Worm (Caenorhabditis elegans) whole organism, early embryonic: ENCODE data around the gene ZK930.2.

Experiments used
- B0310.2 ChIP-seq: sonication (generic microtip); optimal IDR thresholded peaks from 2 replicates; lab custom pipeline; 2016; ENCODE audit warnings: mild to moderate bottlenecking, missing genetic modification characterization, missing compliant biosample characterization
- F13C5.2 ChIP-seq: sonication (generic microtip); optimal IDR thresholded peaks from 2 replicates; lab custom pipeline; 2017; ENCODE audit warnings: mild to moderate bottlenecking, missing genetic modification characterization, inconsistent platforms, missing compliant biosample characterization
- aly-1 ChIP-seq: sonication (generic microtip); optimal IDR thresholded peaks from 2 replicates; lab custom pipeline; 2016; ENCODE audit warnings: missing genetic modification characterization, missing compliant biosample characterization
- ama-1 ChIP-seq: fragments of 150-350 bp; optimal IDR thresholded peaks from 2 replicates; lab custom pipeline; 2014
- ceh-13 ChIP-seq: fragments of 200-800 bp; sonication (Bioruptor generic); optimal IDR thresholded peaks from 2 replicates; lab custom pipeline; 2018; ENCODE audit warnings: mild to moderate bottlenecking, missing genetic modification characterization, missing compliant biosample characterization
- ceh-36 ChIP-seq: sonication (generic microtip); optimal IDR thresholded peaks from 2 replicates; lab custom pipeline; 2016; ENCODE audit warnings: missing genetic modification characterization, inconsistent platforms, missing compliant biosample characterization
- ets-7 ChIP-seq: sonication (generic microtip); optimal IDR thresholded peaks from 2 replicates; lab custom pipeline; 2016; ENCODE audit warnings: missing genotype, missing genetic modification characterization, missing compliant biosample characterization
- flt-1 ChIP-seq: fragments of 200-800 bp; sonication (Bioruptor generic); IDR thresholded peaks from 2 replicates; pipeline ENCODE4 v1.3.6; 2022; ENCODE audit warnings: missing genetic modification characterization, missing compliant biosample characterization
- hmbx-1 ChIP-seq: sonication (generic microtip); optimal IDR thresholded peaks from 2 replicates; lab custom pipeline; 2016; ENCODE audit warnings: mild to moderate bottlenecking, missing genetic modification characterization, missing compliant biosample characterization
- hmg-4 ChIP-seq: fragments of 200-800 bp; sonication (Bioruptor generic); optimal IDR thresholded peaks from 2 replicates; lab custom pipeline; 2018; ENCODE audit warnings: mild to moderate bottlenecking, missing genetic modification characterization, missing compliant biosample characterization
- hnd-1 ChIP-seq: sonication (generic microtip); optimal IDR thresholded peaks from 2 replicates; lab custom pipeline; 2016; ENCODE audit warnings: missing genetic modification characterization, missing compliant biosample characterization
- pes-1 ChIP-seq: fragments of 200-800 bp; sonication (Bioruptor generic); IDR thresholded peaks from 2 replicates; pipeline ENCODE4 v1.3.6; 2022; ENCODE audit warnings: missing genetic modification reagents, missing genetic modification characterization, missing compliant biosample characterization
- scrt-1 ChIP-seq: fragments of 200-800 bp; sonication (Bioruptor generic); IDR thresholded peaks from 2 replicates; pipeline ENCODE4 v1.3.6; 2022; ENCODE audit warnings: missing genetic modification characterization, missing compliant biosample characterization
- sea-1 ChIP-seq: fragments of 200-800 bp; sonication (Bioruptor generic); conservative IDR thresholded peaks from 2 replicates; pipeline ENCODE4 v1.3.6; 2022; ENCODE audit warnings: missing genetic modification characterization, missing compliant biosample characterization
- tbx-11 ChIP-seq: fragments of 200-800 bp; sonication (Bioruptor generic); IDR thresholded peaks from 2 replicates; pipeline ENCODE4 v1.3.6; 2022; ENCODE audit warnings: missing genetic modification characterization, missing compliant biosample characterization
- tbx-37 ChIP-seq: fragments of 200-800 bp; sonication (Bioruptor generic); conservative IDR thresholded peaks from 2 replicates; pipeline ENCODE4 v1.3.6; 2022; ENCODE audit warnings: missing genetic modification reagents, missing genetic modification characterization, missing compliant biosample characterization
- tra-4 ChIP-seq: sonication (generic microtip); optimal IDR thresholded peaks from 2 replicates; lab custom pipeline; 2017; ENCODE audit warnings: missing genetic modification characterization, missing compliant biosample characterization

Gene ZK930.2

ce11 chrII:11865644-11866043 is 27.6 kb downstream of the ZK930.2 start, which contains the start of gene K12D12.4:
Gene K12D12.4, minus strand, starts transcription at chrII:11865744.
- TF ChIP-seq ceh-36 (tag; lab: Kevin White, UChicago) (no peak), hmbx-1 (tag; lab: Kevin White, UChicago) (no peak)

DNA sequence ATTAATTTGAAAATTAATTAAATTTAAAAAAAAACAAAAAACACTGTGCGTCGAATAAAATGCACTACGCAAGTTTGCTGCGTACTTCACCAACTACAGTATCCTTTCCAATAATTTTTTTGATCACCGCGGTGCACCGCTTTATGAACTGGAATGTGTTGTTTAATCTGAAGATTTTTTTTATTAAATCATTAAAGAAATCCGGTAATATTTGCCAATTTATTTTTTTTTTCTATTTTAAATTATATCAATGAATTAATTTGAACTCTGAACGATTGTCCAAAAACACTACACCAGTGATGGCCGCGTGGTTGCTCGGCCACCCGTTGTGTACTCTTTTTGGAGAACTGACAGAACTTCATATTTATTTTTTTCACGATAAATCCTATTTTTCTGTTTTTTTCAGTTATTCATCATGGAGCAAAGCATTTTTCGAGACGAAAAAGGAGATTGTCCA is 32.6 kb downstream of the ZK930.2 start, which contains the start of gene K12D12.5:
Gene K12D12.5, plus strand, starts transcription at position 407 of the 457 bp plus-strand sequence.
- TF ChIP-seq scrt-1 (GFP tag; lab: Robert Waterston, UW): no peak
- no peak for TF ChIP-seq B0310.2
- TF ChIP-seq tbx-37 (GFP tag; lab: Robert Waterston, UW): no peak
- TF ChIP-seq hmg-4 (GFP tag; lab: Kevin White, UChicago): no peak
- no peak for TF ChIP-seq hmbx-1 (tag; lab: Kevin White, UChicago)
- no peak for TF ChIP-seq pes-1
- TF ChIP-seq hnd-1 (tag; lab: Kevin White, UChicago): no peak
- TF ChIP-seq sea-1 (GFP tag; lab: Robert Waterston, UW): no peak
- TF ChIP-seq F13C5.2 (tag; lab: Kevin White, UChicago): no peak
- TF ChIP-seq ceh-36 (tag; lab: Kevin White, UChicago): no peak
- no peak for TF ChIP-seq tra-4
- TF ChIP-seq aly-1 (tag; lab: Kevin White, UChicago): no peak
- no peak for TF ChIP-seq ceh-13
- TF ChIP-seq ama-1 (lab: Kevin White, UChicago): no peak
- TF ChIP-seq ets-7 (tag; lab: Kevin White, UChicago): no peak
- no peak for TF ChIP-seq tbx-11 (GFP tag; lab: Robert Waterston, UW)
- TF ChIP-seq flt-1: no peak

DNA sequence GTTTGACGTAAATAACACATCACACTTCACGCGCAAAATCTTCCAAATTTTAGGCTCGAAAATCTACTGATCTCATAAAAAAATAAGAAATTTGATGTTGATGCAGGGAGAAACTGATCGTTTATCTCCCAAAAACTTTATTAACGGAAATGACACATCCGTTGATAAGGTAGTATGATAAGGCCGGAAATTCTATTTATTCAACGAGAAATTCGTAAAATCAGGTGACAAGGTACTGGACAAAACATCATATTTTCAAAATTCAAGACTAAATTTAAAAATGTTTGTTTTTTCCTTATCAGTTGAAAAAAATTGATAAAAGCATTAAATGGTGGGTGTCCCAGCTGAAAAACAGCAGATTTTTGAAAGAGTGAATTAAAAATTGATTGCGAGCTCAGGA is 33.4 kb downstream of the ZK930.2 start:
- no peak for TF ChIP-seq ceh-13
- TF ChIP-seq tra-4: no peak
- no peak for TF ChIP-seq hmg-4 (GFP tag; lab: Kevin White, UChicago)
- TF ChIP-seq F13C5.2 (tag; lab: Kevin White, UChicago): no peak
- no peak for TF ChIP-seq ets-7 (tag; lab: Kevin White, UChicago)
- no peak for TF ChIP-seq hmbx-1 (tag; lab: Kevin White, UChicago)
- TF ChIP-seq pes-1: no peak
- TF ChIP-seq sea-1 (GFP tag; lab: Robert Waterston, UW): no peak
- TF ChIP-seq aly-1 (tag; lab: Kevin White, UChicago): no peak
- no peak for TF ChIP-seq tbx-11 (GFP tag; lab: Robert Waterston, UW)
- TF ChIP-seq ceh-36 (tag; lab: Kevin White, UChicago): no peak
- TF ChIP-seq flt-1: no peak
- no peak for TF ChIP-seq scrt-1 (GFP tag; lab: Robert Waterston, UW)
- no peak for TF ChIP-seq ama-1 (lab: Kevin White, UChicago)

DNA sequence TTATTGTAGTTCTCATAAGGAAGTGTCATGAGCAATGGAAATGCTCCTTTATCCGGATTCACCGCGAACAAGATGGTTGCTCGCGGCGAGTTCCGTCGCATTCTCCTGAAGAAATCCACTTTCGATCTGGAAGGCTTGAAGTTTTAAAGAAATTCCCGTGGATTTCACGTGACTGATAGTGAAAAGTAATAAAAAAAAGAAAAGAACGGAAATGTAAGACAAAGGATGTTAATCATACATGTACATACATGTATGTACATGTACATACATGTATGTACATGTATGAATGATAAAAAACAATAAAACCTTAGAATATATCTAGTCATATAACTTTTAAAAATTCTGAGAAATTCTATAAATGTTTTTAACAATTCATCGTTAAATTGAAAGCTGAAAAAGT is 36.9 kb downstream of the ZK930.2 start, which contains the start of gene clh-1:
Gene clh-1, minus strand, starts transcription at position 101 of the 400 bp plus-strand sequence.
- TF ChIP-seq tbx-11 (GFP tag; lab: Robert Waterston, UW): no peak
- no peak for TF ChIP-seq scrt-1 (GFP tag; lab: Robert Waterston, UW)
- TF ChIP-seq hmbx-1 (tag; lab: Kevin White, UChicago): no peak
- no peak for TF ChIP-seq tra-4
- TF ChIP-seq ets-7 (tag; lab: Kevin White, UChicago): no peak
- TF ChIP-seq tbx-37 (GFP tag; lab: Robert Waterston, UW): no peak

DNA sequence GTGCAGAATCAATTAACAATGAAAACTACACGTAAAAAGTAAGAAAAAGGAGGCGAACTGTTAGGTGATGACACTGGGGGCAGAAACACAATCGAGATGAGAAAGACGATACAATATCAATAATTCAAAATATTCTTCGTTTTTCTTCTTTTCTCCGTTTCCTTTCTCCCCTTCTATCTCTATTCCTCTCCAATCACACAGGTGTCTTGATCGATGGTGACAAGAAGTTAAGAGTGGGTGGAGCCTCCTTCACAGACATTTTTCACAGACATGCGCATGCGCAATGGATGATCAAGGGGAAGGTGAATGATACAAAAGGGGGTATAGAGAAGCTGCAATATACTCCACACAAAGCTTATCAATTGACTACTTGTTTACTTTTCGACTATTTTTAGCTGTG is 38.5 kb downstream of the ZK930.2 start:
- no peak for TF ChIP-seq tbx-11 (GFP tag; lab: Robert Waterston, UW)
- no peak for TF ChIP-seq F13C5.2 (tag; lab: Kevin White, UChicago)

- TF ChIP-seq hmbx-1 (tag; lab: Kevin White, UChicago): no peak
- TF ChIP-seq aly-1 (tag; lab: Kevin White, UChicago): no peak
- TF ChIP-seq tra-4: no peak
- no peak for TF ChIP-seq ama-1 (lab: Kevin White, UChicago)
Measured at ce11 chrII:11853108-11853507, 40.1 kb downstream of the ZK930.2 start.

DNA sequence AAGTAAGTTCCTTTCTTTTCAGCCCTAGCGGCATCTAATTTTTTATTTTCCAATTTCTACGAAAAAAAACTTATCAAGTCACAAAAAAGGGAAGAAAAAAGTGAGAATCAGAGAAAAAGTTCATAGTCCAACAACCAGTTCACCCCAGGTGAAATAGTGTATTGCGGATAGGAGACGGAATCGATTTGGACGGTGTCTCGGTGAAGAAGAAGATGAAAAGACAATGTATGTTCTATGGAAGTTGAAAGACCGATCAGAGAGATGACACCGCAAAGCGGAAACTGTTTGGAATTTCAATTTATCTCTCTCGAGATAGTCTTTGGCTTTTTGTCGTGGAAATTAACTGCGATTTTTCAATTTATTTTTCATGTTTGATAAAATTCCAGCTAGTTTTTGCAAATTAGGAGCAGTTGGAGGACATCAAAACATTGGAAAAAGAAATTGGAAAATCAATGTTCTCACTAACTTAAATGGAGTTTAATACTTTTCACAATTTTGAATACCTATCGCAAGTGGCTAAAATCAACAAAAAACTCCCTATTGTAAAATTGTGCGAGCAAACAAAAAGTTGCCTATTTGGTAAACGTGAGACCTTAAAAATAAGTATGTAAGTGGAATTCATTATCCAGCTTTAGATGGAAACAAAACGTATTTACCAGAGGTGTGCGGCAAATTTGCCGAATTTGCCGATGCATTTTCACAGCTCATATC is 40.9 kb downstream of the ZK930.2 start:
- TF ChIP-seq aly-1 (tag; lab: Kevin White, UChicago): no peak
- no peak for TF ChIP-seq ama-1 (lab: Kevin White, UChicago)
- no peak for TF ChIP-seq hnd-1 (tag; lab: Kevin White, UChicago)
- no peak for TF ChIP-seq flt-1

ce11 chrII:11849572-11849971 is 43.7 kb downstream of the ZK930.2 start:
- TF ChIP-seq hmbx-1 (tag; lab: Kevin White, UChicago) (no peak), pes-1 (no peak), tra-4 (no peak), flt-1 (no peak), ceh-36 (tag; lab: Kevin White, UChicago) (no peak), hmg-4 (GFP tag; lab: Kevin White, UChicago) (no peak), B0310.2 (no peak)

- TF ChIP-seq ets-7 (tag; lab: Kevin White, UChicago): no peak
- TF ChIP-seq scrt-1 (GFP tag; lab: Robert Waterston, UW): no peak
- TF ChIP-seq tra-4: no peak
- TF ChIP-seq flt-1: no peak
- TF ChIP-seq ceh-13: no peak
- no peak for TF ChIP-seq tbx-37 (GFP tag; lab: Robert Waterston, UW)
- TF ChIP-seq aly-1 (tag; lab: Kevin White, UChicago): no peak
- no peak for TF ChIP-seq hnd-1 (tag; lab: Kevin White, UChicago)
- TF ChIP-seq ama-1 (lab: Kevin White, UChicago): no peak
- no peak for TF ChIP-seq F13C5.2 (tag; lab: Kevin White, UChicago)
- TF ChIP-seq hmg-4 (GFP tag; lab: Kevin White, UChicago): no peak
- TF ChIP-seq B0310.2: no peak
- TF ChIP-seq ceh-36 (tag; lab: Kevin White, UChicago): no peak
- no peak for TF ChIP-seq hmbx-1 (tag; lab: Kevin White, UChicago)
Measured at ce11 chrII:11845954-11846353, 47.3 kb downstream of the ZK930.2 start.
